Fruit fly (Drosophila melanogaster) whole organism, embryonic: ENCODE results near the gene Nrx-IV.

ENCODE experiments used
- Awh ChIP-seq: fragments of 200-800 bp; sonication (Bioruptor generic); IDR thresholded peaks from 2 replicates; pipeline ENCODE4, ENCODE4 v1.3.6; 2022; ENCODE audit warnings: missing biosample characterization, missing genetic modification characterization
- CG10321 ChIP-seq: fragments of 200-800 bp; sonication (Bioruptor generic); IDR thresholded peaks from 2 replicates; pipeline ENCODE4 v1.3.6; 2022; ENCODE audit warnings: missing biosample characterization, missing genetic modification characterization
- CG10543 ChIP-seq: fragments of 200-800 bp; sonication (Bioruptor generic); optimal IDR thresholded peaks from 3 replicates; lab custom pipeline; 2017; ENCODE audit warnings: missing biosample characterization, mild to moderate bottlenecking, missing genetic modification characterization, moderate library complexity
- CG10979 ChIP-seq: fragments of 200-800 bp; sonication (Bioruptor generic); optimal IDR thresholded peaks from 2 replicates; lab custom pipeline; 2018; ENCODE audit warnings: missing biosample characterization, mild to moderate bottlenecking, missing genetic modification characterization, moderate library complexity
- CG12219 ChIP-seq: fragments of 200-800 bp; sonication (Bioruptor generic); optimal IDR thresholded peaks from 3 replicates; lab custom pipeline; 2018; ENCODE audit warnings: missing biosample characterization, mild to moderate bottlenecking, missing genetic modification characterization
- CG12659 ChIP-seq: fragments of 200-800 bp; sonication (Bioruptor generic); optimal IDR thresholded peaks from 3 replicates; lab custom pipeline; 2017; ENCODE audit warnings: mild to moderate bottlenecking, missing biosample characterization, missing genetic modification reagents, missing genetic modification characterization
- CG12769 ChIP-seq: fragments of 200-800 bp; sonication (Bioruptor generic); optimal IDR thresholded peaks from 2 replicates; lab custom pipeline; 2019; ENCODE audit warnings: missing biosample characterization, mild to moderate bottlenecking, missing genetic modification characterization, moderate library complexity
- CG13894 ChIP-seq: fragments of 200-800 bp; sonication (Bioruptor generic); optimal IDR thresholded peaks from 3 replicates; lab custom pipeline; 2018; ENCODE audit warnings: missing biosample characterization, mild to moderate bottlenecking, missing genetic modification characterization, moderate library complexity
- CG14014 ChIP-seq: fragments of 200-800 bp; sonication (Bioruptor generic); IDR thresholded peaks from 2 replicates; pipeline ENCODE4 v1.3.6; 2022; ENCODE audit warnings: missing biosample characterization, missing genetic modification characterization
- CG15073 ChIP-seq: fragments of 200-800 bp; sonication (Bioruptor generic); optimal IDR thresholded peaks from 2 replicates; lab custom pipeline; 2016; ENCODE audit warnings: missing biosample characterization, missing genetic modification characterization
- CG16813 ChIP-seq: fragments of 200-800 bp; sonication (Bioruptor generic); IDR thresholded peaks from 3 replicates; pipeline ENCODE4 v1.3.6; 2022; ENCODE audit warnings: missing biosample characterization, missing genetic modification characterization; ENCODE audit not compliant: partially characterized antibody
- CG17361 ChIP-seq: fragments of 200-800 bp; sonication (Bioruptor generic); IDR thresholded peaks from 3 replicates; pipeline ENCODE4 v1.3.6; 2022; ENCODE audit warnings: missing biosample characterization, missing genetic modification characterization
- CG1792 ChIP-seq: fragments of 200-800 bp; sonication (Bioruptor generic); optimal IDR thresholded peaks from 2 replicates; lab custom pipeline; 2016; ENCODE audit warnings: missing biosample characterization, missing genetic modification characterization
- CG4404 ChIP-seq: fragments of 200-800 bp; sonication (Bioruptor generic); IDR thresholded peaks from 2 replicates; pipeline ENCODE4 v1.3.6; 2022; ENCODE audit warnings: missing biosample characterization, missing genetic modification characterization
- CG4617 ChIP-seq: fragments of 200-800 bp; sonication (Bioruptor generic); optimal IDR thresholded peaks from 3 replicates; lab custom pipeline; 2016; ENCODE audit warnings: missing biosample characterization, missing genetic modification characterization, borderline replicate concordance
- CG6683 ChIP-seq: fragments of 200-800 bp; sonication (Bioruptor generic); optimal IDR thresholded peaks from 2 replicates; lab custom pipeline; 2017; ENCODE audit warnings: missing biosample characterization, mild to moderate bottlenecking, missing genetic modification characterization, missing genetic modification reagents
- CHES-1-like ChIP-seq: fragments of 200-800 bp; sonication (Bioruptor generic); optimal IDR thresholded peaks from 2 replicates; lab custom pipeline; 2016; ENCODE audit warnings: missing biosample characterization, missing genetic modification characterization
- D19A ChIP-seq: fragments of 200-800 bp; optimal IDR thresholded peaks from 3 replicates; lab custom pipeline; 2019; ENCODE audit warnings: missing biosample characterization, mild to moderate bottlenecking, missing genetic modification characterization, moderate library complexity
- Dll ChIP-seq: fragments of 200-800 bp; sonication (Bioruptor generic); IDR thresholded peaks from 4 replicates; pipeline ENCODE4 v1.3.6; 2022; ENCODE audit warnings: missing biosample characterization, missing genetic modification characterization; ENCODE audit not compliant: partially characterized antibody
- HLH4C ChIP-seq: fragments of 200-800 bp; sonication (Bioruptor generic); IDR thresholded peaks from 3 replicates; pipeline ENCODE4 v1.3.6; 2022; ENCODE audit warnings: missing biosample characterization, missing genetic modification characterization; ENCODE audit not compliant: partially characterized antibody
- Hr51 ChIP-seq, 2 experiments: fragments of 200-800 bp; sonication (Bioruptor generic); optimal IDR thresholded peaks; 2 replicates in 1 of 2; 3 replicates in 1 of 2; lab custom pipeline; 2016 to 2018; ENCODE audit warnings: missing biosample characterization in 2 of 2, missing genetic modification characterization in 2 of 2, mild to moderate bottlenecking in 1 of 2, moderate library complexity in 1 of 2
- MBD-R2 ChIP-seq: fragments of 200-800 bp; sonication (Bioruptor generic); IDR thresholded peaks from 2 replicates; pipeline ENCODE4 v1.3.6; 2022; ENCODE audit warnings: missing biosample characterization, missing genetic modification characterization
- Mad ChIP-seq: fragments of 200-800 bp; sonication (Bioruptor generic); optimal IDR thresholded peaks from 2 replicates; lab custom pipeline; 2016; ENCODE audit warnings: missing biosample characterization, missing genetic modification characterization
- NFAT ChIP-seq: fragments of 200-800 bp; sonication (Bioruptor generic); IDR thresholded peaks from 2 replicates; pipeline ENCODE4 v1.3.6; 2022; ENCODE audit warnings: missing biosample characterization, missing genetic modification characterization
- TFAM ChIP-seq: fragments of 200-800 bp; sonication (Bioruptor generic); optimal IDR thresholded peaks from 2 replicates; lab custom pipeline; 2017; ENCODE audit warnings: missing biosample characterization, missing genetic modification characterization, inconsistent platforms
- Usf ChIP-seq: fragments of 200-800 bp; sonication (Bioruptor generic); optimal IDR thresholded peaks from 2 replicates; lab custom pipeline; 2017; ENCODE audit warnings: missing genotype, missing biosample characterization, missing genetic modification characterization
- Xbp1 ChIP-seq: fragments of 200-800 bp; sonication (Bioruptor generic); optimal IDR thresholded peaks from 3 replicates; lab custom pipeline; 2016; ENCODE audit warnings: missing biosample characterization, mild to moderate bottlenecking, missing genetic modification characterization
- ac ChIP-seq: fragments of 200-800 bp; sonication (Bioruptor generic); optimal IDR thresholded peaks from 3 replicates; lab custom pipeline; 2017; ENCODE audit warnings: missing biosample characterization, mild to moderate bottlenecking, missing genetic modification characterization
- bigmax ChIP-seq: fragments of 200-800 bp; sonication (Bioruptor generic); optimal IDR thresholded peaks from 2 replicates; lab custom pipeline; 2018; ENCODE audit warnings: missing biosample characterization, mild to moderate bottlenecking, missing genetic modification characterization
- dan ChIP-seq: fragments of 200-800 bp; sonication (Bioruptor generic); IDR thresholded peaks from 2 replicates; pipeline ENCODE4 v1.3.6; 2022; ENCODE audit warnings: missing biosample characterization, missing genetic modification characterization
- dm ChIP-seq: fragments of 200-800 bp; sonication (Bioruptor generic); optimal IDR thresholded peaks from 3 replicates; lab custom pipeline; 2016; ENCODE audit warnings: missing biosample characterization, missing genetic modification characterization
- dmrt11E ChIP-seq: fragments of 200-800 bp; sonication (Bioruptor generic); optimal IDR thresholded peaks from 3 replicates; lab custom pipeline; 2018; ENCODE audit warnings: missing biosample characterization, mild to moderate bottlenecking, missing genetic modification characterization, moderate library complexity
- en ChIP-seq: fragments of 200-800 bp; sonication (Bioruptor generic); optimal IDR thresholded peaks from 2 replicates; lab custom pipeline; 2016; ENCODE audit warnings: missing biosample characterization, missing genetic modification characterization
- fd96Cb ChIP-seq: fragments of 200-800 bp; sonication (Bioruptor generic); optimal IDR thresholded peaks from 2 replicates; lab custom pipeline; 2018; ENCODE audit warnings: missing biosample characterization, mild to moderate bottlenecking, missing genetic modification characterization, moderate library complexity
- jing ChIP-seq: fragments of 200-800 bp; sonication (Bioruptor generic); optimal IDR thresholded peaks from 2 replicates; lab custom pipeline; 2018; ENCODE audit warnings: missing biosample characterization, mild to moderate bottlenecking, missing genetic modification characterization
- knrl ChIP-seq: fragments of 200-800 bp; sonication (Bioruptor generic); IDR thresholded peaks from 3 replicates; pipeline ENCODE4 v1.3.6; 2022; ENCODE audit warnings: missing biosample characterization, missing genetic modification characterization; ENCODE audit not compliant: partially characterized antibody
- lola ChIP-seq, 3 experiments: fragments of >200 bp in 2 of 3; fragments of 200-800 bp in 1 of 3; sonication (Bioruptor generic) in 1 of 3; optimal IDR thresholded peaks; 2 replicates each; lab custom pipeline; 2017 to 2019; ENCODE audit warnings: missing biosample characterization in 3 of 3, missing genetic modification characterization in 3 of 3, mild to moderate bottlenecking in 1 of 3, moderate library complexity in 1 of 3
- nerfin-1 ChIP-seq: fragments of 200-800 bp; sonication (Bioruptor generic); optimal IDR thresholded peaks from 3 replicates; lab custom pipeline; 2019; ENCODE audit warnings: missing biosample characterization, mild to moderate bottlenecking, missing genetic modification characterization, moderate library complexity
- nerfin-2 ChIP-seq: fragments of 200-800 bp; sonication (Bioruptor generic); IDR thresholded peaks from 2 replicates; pipeline ENCODE4 v1.3.6; 2022; ENCODE audit warnings: missing biosample characterization, missing genetic modification characterization; ENCODE audit not compliant: partially characterized antibody
- nmo ChIP-seq: fragments of 200-800 bp; sonication (Bioruptor generic); optimal IDR thresholded peaks from 2 replicates; lab custom pipeline; 2018; ENCODE audit warnings: missing biosample characterization, mild to moderate bottlenecking, missing genetic modification characterization, moderate library complexity
- nom ChIP-seq: fragments of 200-800 bp; sonication (Bioruptor generic); optimal IDR thresholded peaks from 2 replicates; lab custom pipeline; 2017; ENCODE audit warnings: missing biosample characterization, missing genetic modification characterization, mild to moderate bottlenecking, moderate library complexity, missing genetic modification reagents
- row ChIP-seq: fragments of 200-800 bp; sonication (Bioruptor generic); IDR thresholded peaks from 3 replicates; pipeline ENCODE4 v1.3.6; 2022; ENCODE audit warnings: missing biosample characterization, missing genetic modification characterization
- scrt ChIP-seq: fragments of 200-800 bp; sonication (Bioruptor generic); optimal IDR thresholded peaks from 2 replicates; lab custom pipeline; 2018; ENCODE audit warnings: missing biosample characterization, mild to moderate bottlenecking, missing genetic modification characterization, moderate library complexity
- sim ChIP-seq: fragments of 200-800 bp; sonication (Bioruptor generic); IDR thresholded peaks from 2 replicates; pipeline ENCODE4 v1.3.6; 2022; ENCODE audit warnings: missing biosample characterization, missing genetic modification characterization
- so ChIP-seq: fragments of 200-800 bp; sonication (Bioruptor generic); IDR thresholded peaks from 3 replicates; pipeline ENCODE4 v1.3.6; 2022; ENCODE audit warnings: missing biosample characterization, missing genetic modification characterization
- sqz ChIP-seq: fragments of 200-800 bp; sonication (Bioruptor generic); optimal IDR thresholded peaks from 3 replicates; lab custom pipeline; 2018; ENCODE audit warnings: missing biosample characterization, mild to moderate bottlenecking, missing genetic modification characterization
- tin ChIP-seq: fragments of 200-800 bp; sonication (Bioruptor generic); optimal IDR thresholded peaks from 3 replicates; lab custom pipeline; 2016; ENCODE audit warnings: missing biosample characterization, missing genetic modification characterization
- wdn ChIP-seq: fragments of 200-800 bp; sonication (Bioruptor generic); IDR thresholded peaks from 2 replicates; pipeline ENCODE4 v1.3.6; 2022; ENCODE audit warnings: missing biosample characterization, missing genetic modification characterization

Nrx-IV gene

DNA sequence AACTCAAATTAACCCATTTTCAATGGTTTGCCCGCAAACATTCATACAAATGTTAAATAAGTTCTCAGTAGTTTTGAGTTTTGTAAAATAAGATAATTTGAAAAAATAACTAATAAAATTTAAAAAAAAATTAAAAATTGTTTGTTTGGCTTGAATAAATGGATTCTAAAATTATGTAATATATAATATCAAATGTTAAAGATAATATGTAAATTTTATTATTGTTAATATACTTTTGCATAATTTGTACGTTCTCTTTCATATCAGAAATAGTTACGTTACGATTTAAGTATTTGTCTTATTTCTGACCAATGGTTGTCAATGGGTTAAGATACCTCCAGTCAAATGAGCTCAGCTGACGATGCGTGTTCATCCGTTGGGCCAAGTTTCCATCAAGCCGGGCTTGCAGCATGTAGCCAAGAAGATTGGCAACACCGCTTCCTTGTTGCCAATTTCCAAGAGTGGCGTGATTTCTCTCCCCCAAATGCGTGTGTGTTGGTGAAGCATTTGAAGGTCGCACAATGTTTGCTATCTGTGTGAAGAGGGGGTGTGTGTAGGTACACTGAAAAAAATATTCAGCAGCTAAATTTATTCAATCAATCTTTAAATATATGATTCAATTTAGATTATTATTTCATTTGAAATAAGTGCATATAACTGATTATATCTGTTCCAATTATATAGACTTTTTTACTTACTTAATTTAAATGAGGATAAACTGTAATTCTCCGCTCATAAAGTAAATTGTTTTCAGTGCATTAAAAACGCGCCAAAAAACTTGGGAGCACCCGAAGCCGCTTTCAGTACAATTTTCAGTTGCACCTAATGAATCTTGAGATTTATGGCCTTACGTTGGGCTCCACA lies 49.3 kb upstream of the Nrx-IV start (continued):
- no peak for TF ChIP-seq CG12219 (GFP tag; lab: Kevin White, UChicago)
- TF ChIP-seq CG12769 (tag; lab: Kevin White, UChicago): no peak
- peak; percentile 43 for TF ChIP-seq Xbp1 (GFP tag; lab: Kevin White, UChicago)
- no peak for TF ChIP-seq MBD-R2 (GFP tag; lab: Robert Waterston, UW)
- no peak for TF ChIP-seq TFAM (GFP tag; lab: Kevin White, UChicago)
- no peak for TF ChIP-seq dan (GFP tag; lab: Robert Waterston, UW)
- no peak for TF ChIP-seq Dll (GFP tag; lab: Robert Waterston, UW)
- no peak for TF ChIP-seq sqz (GFP tag; lab: Kevin White, UChicago)
- TF ChIP-seq CG10979: peak; percentile 45
- TF ChIP-seq CG13894 (tag; lab: Kevin White, UChicago): no peak
- no peak for TF ChIP-seq CG14014 (GFP tag; lab: Robert Waterston, UW)
- TF ChIP-seq knrl (GFP tag; lab: Robert Waterston, UW): no peak
- peak; percentile 68; the same call in 2 of the 3 replicates for TF ChIP-seq CG17361 (GFP tag; lab: Robert Waterston, UW)
- TF ChIP-seq ac (GFP tag; lab: Kevin White, UChicago): no peak
- TF ChIP-seq CG10543 (GFP tag; lab: Kevin White, UChicago): no peak
- TF ChIP-seq CHES-1-like (GFP tag; lab: Kevin White, UChicago): no peak
- no peak for TF ChIP-seq dm
- TF ChIP-seq CG16813 (GFP tag; lab: Robert Waterston, UW): no peak
- TF ChIP-seq CG1792: no peak
- no peak for TF ChIP-seq wdn (GFP tag; lab: Robert Waterston, UW)
- TF ChIP-seq nerfin-2 (GFP tag; lab: Robert Waterston, UW): no peak
- no peak for TF ChIP-seq NFAT (GFP tag; lab: Robert Waterston, UW)
- peak; percentile 59 for TF ChIP-seq dmrt11E (tag; lab: Kevin White, UChicago)
- TF ChIP-seq nom (GFP tag; lab: Kevin White, UChicago): peak; percentile 49
- no peak; the same call in 1 of the 2 replicates for TF ChIP-seq CG4404 (GFP tag; lab: Robert Waterston, UW)
- TF ChIP-seq jing (GFP tag; lab: Kevin White, UChicago): no peak
- no peak for TF ChIP-seq Mad (GFP tag; lab: Kevin White, UChicago)
- TF ChIP-seq CG6683 (GFP tag; lab: Kevin White, UChicago): no peak
- peak; percentile 50; the same call in 2 of the 3 replicates for TF ChIP-seq row (GFP tag; lab: Robert Waterston, UW)
- TF ChIP-seq lola (GFP tag; optimal IDR thresholded peaks at IDR 0.05; lab: Kevin White, UChicago): peak in 1 of 3 experiments; percentile 25
- TF ChIP-seq Awh: no peak
- TF ChIP-seq CG15073 (GFP tag; lab: Kevin White, UChicago): no peak
- TF ChIP-seq en: no peak
- TF ChIP-seq scrt (GFP tag; lab: Kevin White, UChicago): no peak
- TF ChIP-seq nmo (GFP tag; lab: Kevin White, UChicago): peak; percentile 29
- no peak for TF ChIP-seq HLH4C (GFP tag; lab: Robert Waterston, UW)
- TF ChIP-seq Usf (GFP tag; lab: Kevin White, UChicago): no peak
- peak; percentile 18 for TF ChIP-seq fd96Cb
- peak; percentile 5 for TF ChIP-seq tin (GFP tag; lab: Kevin White, UChicago)
- no peak for TF ChIP-seq sim
- no peak for TF ChIP-seq nerfin-1 (tag; lab: Kevin White, UChicago)
- no peak for TF ChIP-seq CG12659 (GFP tag; lab: Kevin White, UChicago)
- no peak for TF ChIP-seq CG4617 (GFP tag; lab: Kevin White, UChicago)
- TF ChIP-seq D19A (tag; lab: Kevin White, UChicago): no peak
- TF ChIP-seq bigmax: no peak
- TF ChIP-seq CG10321 (GFP tag; lab: Robert Waterston, UW): no peak
- no peak for TF ChIP-seq so (GFP tag; lab: Robert Waterston, UW)
- peak in 1 of 2 experiments; percentile 45 for TF ChIP-seq Hr51 (GFP tag; optimal IDR thresholded peaks at IDR 0.05; lab: Kevin White, UChicago)
